Fruit fly (Drosophila melanogaster) whole organism, embryonic: ENCODE measurements around the gene Eip75B.

Experiments used
- Antp ChIP-seq: fragments of 200-800 bp; sonication (Bioruptor generic); optimal IDR thresholded peaks from 3 replicates; lab custom pipeline; 2016; ENCODE audit warnings: missing biosample characterization, missing genetic modification characterization
- Awh ChIP-seq: fragments of 200-800 bp; sonication (Bioruptor generic); IDR thresholded peaks from 2 replicates; pipeline ENCODE4, ENCODE4 v1.3.6; 2022; ENCODE audit warnings: missing biosample characterization, missing genetic modification characterization
- Bgb ChIP-seq: fragments of 200-800 bp; sonication (Bioruptor generic); IDR thresholded peaks from 2 replicates; pipeline ENCODE4 v1.3.6; 2022; ENCODE audit warnings: missing biosample characterization, missing genetic modification characterization; ENCODE audit not compliant: partially characterized antibody
- C15 ChIP-seq: fragments of 200-800 bp; sonication (Bioruptor generic); IDR thresholded peaks from 3 replicates; pipeline ENCODE4 v1.3.6; 2022; ENCODE audit warnings: missing biosample characterization, missing genetic modification characterization
- CG10267 ChIP-seq: fragments of 200-800 bp; sonication (Bioruptor generic); optimal IDR thresholded peaks from 2 replicates; lab custom pipeline; 2018; ENCODE audit warnings: missing biosample characterization, mild to moderate bottlenecking, missing genetic modification characterization, moderate library complexity
- CG11696 ChIP-seq: fragments of 200-800 bp; sonication (Bioruptor generic); IDR thresholded peaks from 2 replicates; pipeline ENCODE4 v1.3.6; 2022; ENCODE audit warnings: missing biosample characterization, missing genetic modification characterization
- CG12769 ChIP-seq: fragments of 200-800 bp; sonication (Bioruptor generic); optimal IDR thresholded peaks from 2 replicates; lab custom pipeline; 2019; ENCODE audit warnings: missing biosample characterization, mild to moderate bottlenecking, missing genetic modification characterization, moderate library complexity
- CG16815 ChIP-seq: fragments of 200-800 bp; sonication (Bioruptor generic); optimal IDR thresholded peaks from 3 replicates; lab custom pipeline; 2017; ENCODE audit warnings: missing biosample characterization, mild to moderate bottlenecking, missing genetic modification characterization
- CG18764 ChIP-seq: fragments of 200-800 bp; sonication (Bioruptor generic); optimal IDR thresholded peaks from 3 replicates; lab custom pipeline; 2016; ENCODE audit warnings: missing biosample characterization, missing genetic modification characterization
- CG2199 ChIP-seq: fragments of 200-800 bp; sonication (Bioruptor generic); IDR thresholded peaks from 3 replicates; pipeline ENCODE4 v1.3.6; 2022; ENCODE audit warnings: missing biosample characterization, missing genetic modification characterization
- CG2678 ChIP-seq: fragments of 200-800 bp; sonication (Bioruptor generic); optimal IDR thresholded peaks from 3 replicates; lab custom pipeline; 2019; ENCODE audit warnings: missing biosample characterization, mild to moderate bottlenecking, missing genetic modification characterization, moderate library complexity
- CG2889 ChIP-seq: fragments of 200-800 bp; sonication (Bioruptor generic); IDR thresholded peaks from 3 replicates; pipeline ENCODE4 v1.3.6; 2022; ENCODE audit warnings: missing biosample characterization, missing genetic modification characterization
- CG32532 ChIP-seq: fragments of 200-800 bp; sonication (Bioruptor generic); IDR thresholded peaks from 2 replicates; pipeline ENCODE4 v1.3.6; 2022; ENCODE audit warnings: missing biosample characterization, missing genetic modification characterization
- CG34422 ChIP-seq: fragments of 200-800 bp; sonication (Bioruptor generic); IDR thresholded peaks from 3 replicates; pipeline ENCODE4 v1.3.6; 2022; ENCODE audit warnings: missing biosample characterization, missing genetic modification characterization
- CG3847 ChIP-seq: fragments of 200-800 bp; sonication (Bioruptor generic); IDR thresholded peaks from 2 replicates; pipeline ENCODE4 v1.3.6; 2022; ENCODE audit warnings: missing biosample characterization, missing genetic modification characterization
- CG6272 ChIP-seq: fragments of 200-800 bp; sonication (Bioruptor generic); IDR thresholded peaks from 2 replicates; pipeline ENCODE4 v1.3.6; 2022; ENCODE audit warnings: missing biosample characterization, missing genetic modification characterization
- CG7556 ChIP-seq: fragments of 200-800 bp; sonication (Bioruptor generic); optimal IDR thresholded peaks from 2 replicates; lab custom pipeline; 2017; ENCODE audit warnings: missing biosample characterization, mild to moderate bottlenecking, missing genetic modification characterization
- CG8359 ChIP-seq: fragments of 200-800 bp; sonication (Bioruptor generic); optimal IDR thresholded peaks from 2 replicates; lab custom pipeline; 2017; ENCODE audit warnings: missing biosample characterization, mild to moderate bottlenecking, missing genetic modification characterization, borderline replicate concordance
- Dfd ChIP-seq, 2 experiments: fragments of >200 bp; optimal IDR thresholded peaks; 2 replicates each; lab custom pipeline; 2017; ENCODE audit warnings: missing biosample characterization in 2 of 2, missing genetic modification characterization in 2 of 2
- H2.0 ChIP-seq: fragments of 200-800 bp; sonication (Bioruptor generic); IDR thresholded peaks from 2 replicates; pipeline ENCODE4 v1.3.6; 2022; ENCODE audit warnings: missing biosample characterization, missing genetic modification characterization
- Hr39 ChIP-seq: fragments of >200 bp; optimal IDR thresholded peaks from 2 replicates; lab custom pipeline; 2017
- Jarid2 ChIP-seq: fragments of 200-800 bp; sonication (Bioruptor generic); optimal IDR thresholded peaks from 3 replicates; lab custom pipeline; 2017; ENCODE audit warnings: mild to moderate bottlenecking, missing biosample characterization, missing genetic modification reagents, missing genetic modification characterization
- Lhr ChIP-seq: fragments of 200-800 bp; sonication (Bioruptor generic); optimal IDR thresholded peaks from 3 replicates; lab custom pipeline; 2017; ENCODE audit warnings: mild to moderate bottlenecking, missing biosample characterization, missing genetic modification reagents, missing genetic modification characterization
- Lpt ChIP-seq: fragments of >200 bp; optimal IDR thresholded peaks from 2 replicates; lab custom pipeline; 2018; ENCODE audit warnings: missing biosample characterization, missing genetic modification characterization
- MBD-R2 ChIP-seq: fragments of 200-800 bp; sonication (Bioruptor generic); IDR thresholded peaks from 2 replicates; pipeline ENCODE4 v1.3.6; 2022; ENCODE audit warnings: missing biosample characterization, missing genetic modification characterization
- Nf-YB ChIP-seq: fragments of 200-800 bp; sonication (Bioruptor generic); optimal IDR thresholded peaks from 3 replicates; lab custom pipeline; 2019; ENCODE audit warnings: missing biosample characterization, mild to moderate bottlenecking, missing genetic modification characterization, moderate library complexity
- Oaz ChIP-seq: fragments of 200-800 bp; sonication (Bioruptor generic); IDR thresholded peaks from 2 replicates; pipeline ENCODE4 v1.3.6; 2022; ENCODE audit warnings: missing biosample characterization, missing genetic modification characterization
- Scr ChIP-seq: fragments of 200-800 bp; sonication (Bioruptor generic); IDR thresholded peaks from 2 replicates; pipeline ENCODE4 v1.3.6; 2022; ENCODE audit warnings: missing biosample characterization, missing genetic modification characterization; ENCODE audit not compliant: partially characterized antibody
- Sry-β ChIP-seq: fragments of 200-800 bp; sonication (Bioruptor generic); optimal IDR thresholded peaks from 2 replicates; lab custom pipeline; 2018; ENCODE audit warnings: missing biosample characterization, mild to moderate bottlenecking, missing genetic modification characterization, moderate library complexity
- Xbp1 ChIP-seq: fragments of 200-800 bp; sonication (Bioruptor generic); optimal IDR thresholded peaks from 3 replicates; lab custom pipeline; 2016; ENCODE audit warnings: missing biosample characterization, mild to moderate bottlenecking, missing genetic modification characterization
- abd-A ChIP-seq: fragments of 200-800 bp; sonication (Bioruptor generic); optimal IDR thresholded peaks from 3 replicates; lab custom pipeline; 2019; ENCODE audit warnings: missing biosample characterization, mild to moderate bottlenecking, missing genetic modification characterization, moderate library complexity
- cato ChIP-seq: fragments of 200-800 bp; sonication (Bioruptor generic); optimal IDR thresholded peaks from 2 replicates; lab custom pipeline; 2016; ENCODE audit warnings: missing biosample characterization, missing genetic modification characterization, borderline replicate concordance
- dimm ChIP-seq: fragments of 200-800 bp; sonication (Bioruptor generic); IDR thresholded peaks from 2 replicates; pipeline ENCODE4 v1.3.6; 2022; ENCODE audit warnings: missing biosample characterization, missing genetic modification characterization
- dysf ChIP-seq: fragments of 200-800 bp; sonication (Bioruptor generic); IDR thresholded peaks from 3 replicates; pipeline ENCODE4 v1.3.6; 2022; ENCODE audit warnings: missing biosample characterization, missing genetic modification characterization
- emc ChIP-seq: fragments of 200-800 bp; sonication (Bioruptor generic); optimal IDR thresholded peaks from 2 replicates; lab custom pipeline; 2016; ENCODE audit warnings: missing biosample characterization, missing genetic modification characterization
- ftz-f1 ChIP-seq: fragments of 200-800 bp; sonication (Bioruptor generic); optimal IDR thresholded peaks from 2 replicates; lab custom pipeline; 2016; ENCODE audit warnings: missing biosample characterization, missing genetic modification characterization
- gcm ChIP-seq: fragments of 200-800 bp; sonication (Bioruptor generic); optimal IDR thresholded peaks from 2 replicates; lab custom pipeline; 2019; ENCODE audit warnings: missing biosample characterization, mild to moderate bottlenecking, missing genetic modification characterization, moderate library complexity
- gro ChIP-seq: fragments of 200-800 bp; sonication (Bioruptor generic); optimal IDR thresholded peaks from 2 replicates; lab custom pipeline; 2016; ENCODE audit warnings: missing biosample characterization, missing genetic modification characterization
- h ChIP-seq: fragments of >200 bp; optimal IDR thresholded peaks from 2 replicates; lab custom pipeline; 2017
- klu ChIP-seq: fragments of 200-800 bp; sonication (Bioruptor generic); IDR thresholded peaks from 2 replicates; pipeline ENCODE4 v1.3.6; 2022; ENCODE audit warnings: missing biosample characterization, missing genetic modification characterization
- kni ChIP-seq: fragments of 200-800 bp; sonication (Bioruptor generic); optimal IDR thresholded peaks from 3 replicates; lab custom pipeline; 2017; ENCODE audit warnings: mild to moderate bottlenecking, missing biosample characterization, missing genetic modification reagents, missing genetic modification characterization
- nerfin-2 ChIP-seq: fragments of 200-800 bp; sonication (Bioruptor generic); IDR thresholded peaks from 2 replicates; pipeline ENCODE4 v1.3.6; 2022; ENCODE audit warnings: missing biosample characterization, missing genetic modification characterization; ENCODE audit not compliant: partially characterized antibody
- odd ChIP-seq: fragments of 200-800 bp; sonication (Bioruptor generic); optimal IDR thresholded peaks from 2 replicates; lab custom pipeline; 2017; ENCODE audit warnings: missing biosample characterization, mild to moderate bottlenecking, missing genetic modification characterization
- pnt ChIP-seq: fragments of 200-800 bp; sonication (Bioruptor generic); optimal IDR thresholded peaks from 3 replicates; lab custom pipeline; 2016; ENCODE audit warnings: missing biosample characterization, missing genetic modification characterization
- psq ChIP-seq: fragments of 200-800 bp; sonication (Bioruptor generic); optimal IDR thresholded peaks from 2 replicates; lab custom pipeline; 2017; ENCODE audit warnings: missing biosample characterization, missing genetic modification characterization
- pum ChIP-seq: fragments of 200-800 bp; sonication (Bioruptor generic); optimal IDR thresholded peaks from 2 replicates; lab custom pipeline; 2016; ENCODE audit warnings: missing biosample characterization, missing genetic modification characterization
- run ChIP-seq: fragments of 200-800 bp; sonication (Bioruptor generic); optimal IDR thresholded peaks from 3 replicates; lab custom pipeline; 2018; ENCODE audit warnings: missing biosample characterization, mild to moderate bottlenecking, missing genetic modification characterization
- schlank ChIP-seq: fragments of 200-800 bp; sonication (Bioruptor generic); optimal IDR thresholded peaks from 2 replicates; lab custom pipeline; 2018; ENCODE audit warnings: missing biosample characterization, mild to moderate bottlenecking, missing genetic modification characterization
- sd ChIP-seq: fragments of 200-800 bp; sonication (Bioruptor generic); optimal IDR thresholded peaks from 3 replicates; lab custom pipeline; 2018; ENCODE audit warnings: missing biosample characterization, mild to moderate bottlenecking, missing genetic modification characterization, moderate library complexity
- sr ChIP-seq: fragments of 200-800 bp; sonication (Bioruptor generic); IDR thresholded peaks from 3 replicates; pipeline ENCODE4 v1.3.6; 2022; ENCODE audit warnings: missing biosample characterization, missing genetic modification characterization
- sug ChIP-seq: fragments of 200-800 bp; optimal IDR thresholded peaks from 2 replicates; lab custom pipeline; 2019; ENCODE audit warnings: missing biosample characterization, mild to moderate bottlenecking, missing genetic modification characterization, moderate library complexity
- vfl ChIP-seq: fragments of 200-800 bp; sonication (Bioruptor generic); optimal IDR thresholded peaks from 2 replicates; lab custom pipeline; 2016; ENCODE audit warnings: missing biosample characterization, missing genetic modification characterization
- vnd ChIP-seq: fragments of 200-800 bp; sonication (Bioruptor generic); IDR thresholded peaks from 3 replicates; pipeline ENCODE4 v1.3.6; 2022; ENCODE audit warnings: missing biosample characterization, missing genetic modification characterization; ENCODE audit not compliant: partially characterized antibody

Gene Eip75B

DNA sequence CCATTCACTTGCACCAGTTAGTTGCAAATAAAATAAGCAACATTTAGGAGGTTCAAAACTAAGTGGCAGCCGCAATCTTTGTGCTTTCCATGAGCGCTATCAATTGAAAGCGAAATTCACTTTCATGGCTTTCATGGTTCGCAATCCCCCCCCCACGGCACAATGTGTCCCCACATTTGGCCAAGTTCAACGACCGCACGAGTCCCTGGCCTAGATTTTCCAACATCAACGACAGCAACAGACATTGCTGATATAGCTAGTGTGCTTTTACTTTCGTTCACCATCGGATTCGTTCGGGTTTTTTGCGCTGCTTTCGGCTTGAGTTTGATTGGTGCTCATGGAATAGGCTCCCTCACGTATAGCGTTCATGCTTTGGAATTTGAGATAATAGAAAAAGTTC, 40.9 kb downstream of the Eip75B start (continued):
- TF ChIP-seq abd-A (tag; lab: Kevin White, UChicago) = peak; percentile 31
- no peak for TF ChIP-seq Lpt (GFP tag; lab: Kevin White, UChicago)
- no peak for TF ChIP-seq gro
- no peak for TF ChIP-seq pum (GFP tag; lab: Kevin White, UChicago)
- TF ChIP-seq Nf-YB (GFP tag; lab: Kevin White, UChicago) = peak; percentile 90
- TF ChIP-seq sr = no peak
- TF ChIP-seq odd (GFP tag; lab: Kevin White, UChicago) = no peak
- TF ChIP-seq CG34422 (GFP tag; lab: Robert Waterston, UW) = no peak
- TF ChIP-seq Bgb (GFP tag; lab: Robert Waterston, UW) = peak; percentile 35; the same call in 1 of the 2 replicates
- no peak for TF ChIP-seq klu (GFP tag; lab: Robert Waterston, UW)
- no peak for TF ChIP-seq Lhr (GFP tag; lab: Kevin White, UChicago)
- no peak for TF ChIP-seq CG18764
- no peak for TF ChIP-seq run (tag; lab: Kevin White, UChicago)
- no peak for TF ChIP-seq nerfin-2
- no peak for TF ChIP-seq kni (GFP tag; lab: Kevin White, UChicago)
- no peak for TF ChIP-seq H2.0 (GFP tag; lab: Robert Waterston, UW)
- TF ChIP-seq cato (GFP tag; lab: Kevin White, UChicago) = no peak
- no peak for TF ChIP-seq CG2678 (tag; lab: Kevin White, UChicago)
- TF ChIP-seq CG8359 (GFP tag; lab: Kevin White, UChicago) = no peak
- TF ChIP-seq vnd = no peak
- no peak for TF ChIP-seq dimm (GFP tag; lab: Robert Waterston, UW)
- TF ChIP-seq Scr (GFP tag; lab: Robert Waterston, UW) = no peak
- no peak for TF ChIP-seq schlank
- no peak for TF ChIP-seq CG32532 (GFP tag; lab: Robert Waterston, UW)
- no peak for TF ChIP-seq Dfd (GFP tag; optimal IDR thresholded peaks at IDR 0.05; lab: Kevin White, UChicago)
- peak; percentile 99 for TF ChIP-seq ftz-f1 (GFP tag; lab: Kevin White, UChicago)
- no peak for TF ChIP-seq CG3847
- TF ChIP-seq h (lab: Kevin White, UChicago) = no peak
- peak; percentile 68 for TF ChIP-seq sd
- TF ChIP-seq Jarid2 (GFP tag; lab: Kevin White, UChicago) = no peak
- TF ChIP-seq Awh (GFP tag; lab: Robert Waterston, UW) = no peak
- no peak for TF ChIP-seq Antp (GFP tag; lab: Kevin White, UChicago)
- no peak for TF ChIP-seq Hr39 (lab: Kevin White, UChicago)
- TF ChIP-seq Xbp1 (GFP tag; lab: Kevin White, UChicago) = no peak
- no peak for TF ChIP-seq CG6272
- no peak for TF ChIP-seq gcm (GFP tag; lab: Kevin White, UChicago)
- no peak for TF ChIP-seq Sry-β
- TF ChIP-seq CG16815 (GFP tag; lab: Kevin White, UChicago) = no peak
- no peak for TF ChIP-seq CG2889 (GFP tag; lab: Robert Waterston, UW)
- no peak for TF ChIP-seq pnt (GFP tag; lab: Kevin White, UChicago)
- peak; percentile 20 for TF ChIP-seq CG12769 (tag; lab: Kevin White, UChicago)
- no peak for TF ChIP-seq psq (GFP tag; lab: Kevin White, UChicago)
- no peak for TF ChIP-seq CG2199
- no peak for TF ChIP-seq C15 (GFP tag; lab: Robert Waterston, UW)
- no peak for TF ChIP-seq CG10267
- TF ChIP-seq vfl (GFP tag; lab: Kevin White, UChicago) = no peak
- no peak for TF ChIP-seq MBD-R2
- no peak for TF ChIP-seq CG11696
- no peak for TF ChIP-seq emc (GFP tag; lab: Kevin White, UChicago)
- TF ChIP-seq CG7556 (GFP tag; lab: Kevin White, UChicago) = no peak
- TF ChIP-seq Oaz = no peak
- TF ChIP-seq dysf (GFP tag; lab: Robert Waterston, UW) = no peak
- TF ChIP-seq sug (tag; lab: Kevin White, UChicago) = peak; percentile 71
